Fruit fly (Drosophila melanogaster) Kc167 (cell line): ENCODE data around the gene wds.

Source experiments
- Myc ChIP-seq: fragments of >200 bp; optimal IDR thresholded peaks from 2 replicates; lab custom pipeline; 2017; ENCODE audit warnings: missing external identifiers
- Sin3A ChIP-seq: fragments of >200 bp; optimal IDR thresholded peaks from 2 replicates; lab custom pipeline; 2018; ENCODE audit warnings: missing external identifiers
- h ChIP-seq: fragments of >200 bp; optimal IDR thresholded peaks from 3 replicates; lab custom pipeline; 2018; ENCODE audit warnings: missing external identifiers
- insv ChIP-seq: fragments of >200 bp; optimal IDR thresholded peaks from 3 replicates; lab custom pipeline; 2018; ENCODE audit warnings: missing external identifiers
- psq ChIP-seq: fragments of >200 bp; optimal IDR thresholded peaks from 2 replicates; lab custom pipeline; 2017; ENCODE audit warnings: missing external identifiers
- ttk ChIP-seq: sonication (Bioruptor generic); optimal IDR thresholded peaks from 2 replicates; lab custom pipeline; 2017; ENCODE audit warnings: missing external identifiers

The wds gene

dm6 chrX:2585716-2586082 lies at the start of gene wds:
TSS of gene wds (plus strand) at chrX:2585980.
- TF ChIP-seq Sin3A (lab: Kevin White, UChicago) (no peak), Myc (lab: Kevin White, UChicago) (no peak), ttk (no peak), h (lab: Kevin White, UChicago) (no peak), psq (lab: Kevin White, UChicago) (no peak), insv (lab: Kevin White, UChicago) (no peak)

- TF ChIP-seq h (lab: Kevin White, UChicago) (no peak), psq (lab: Kevin White, UChicago) (no peak), Myc (lab: Kevin White, UChicago) (no peak), ttk (no peak), Sin3A (lab: Kevin White, UChicago) (no peak), insv (lab: Kevin White, UChicago) (no peak)
Measured at dm6 chrX:2536136-2536535, 49.6 kb upstream of the wds start.

dm6 chrX:2537398-2537797 lies 48.4 kb upstream of the wds start:
- TF ChIP-seq insv (lab: Kevin White, UChicago) (no peak), Sin3A (lab: Kevin White, UChicago) (no peak), Myc (lab: Kevin White, UChicago) (no peak), h (lab: Kevin White, UChicago) (no peak), psq (lab: Kevin White, UChicago) (no peak), ttk (no peak)

- TF ChIP-seq h (lab: Kevin White, UChicago) = no peak
- no peak for TF ChIP-seq insv (lab: Kevin White, UChicago)
- TF ChIP-seq ttk = no peak
- TF ChIP-seq psq (lab: Kevin White, UChicago) = no peak
- TF ChIP-seq Myc (lab: Kevin White, UChicago) = no peak
- TF ChIP-seq Sin3A (lab: Kevin White, UChicago) = no peak
Measured at dm6 chrX:2538387-2538786, 47.4 kb upstream of the wds start.

- no peak for TF ChIP-seq h (lab: Kevin White, UChicago)
- TF ChIP-seq ttk = no peak
- no peak for TF ChIP-seq psq (lab: Kevin White, UChicago)
- TF ChIP-seq insv (lab: Kevin White, UChicago) = no peak
- no peak for TF ChIP-seq Sin3A (lab: Kevin White, UChicago)
- TF ChIP-seq Myc (lab: Kevin White, UChicago) = no peak
Measured at dm6 chrX:2539495-2539894, 46.3 kb upstream of the wds start.

- TF ChIP-seq ttk (no peak), psq (lab: Kevin White, UChicago) (no peak), h (lab: Kevin White, UChicago) (no peak), Myc (lab: Kevin White, UChicago) (no peak), Sin3A (lab: Kevin White, UChicago) (no peak), insv (lab: Kevin White, UChicago) (no peak)
Measured at dm6 chrX:2542500-2542899, 43.3 kb upstream of the wds start.

- no peak for TF ChIP-seq Sin3A (lab: Kevin White, UChicago)
- TF ChIP-seq ttk = no peak
- TF ChIP-seq Myc (lab: Kevin White, UChicago) = no peak
- TF ChIP-seq insv (lab: Kevin White, UChicago) = no peak
Measured at dm6 chrX:2545328-2545758, 40.4 kb upstream of the wds start, which contains the start of gene trol. TSS of gene trol (minus strand) at chrX:2545427.

dm6 chrX:2546260-2546659 lies 39.5 kb upstream of the wds start:
- TF ChIP-seq ttk (no peak), insv (lab: Kevin White, UChicago) (no peak), Sin3A (lab: Kevin White, UChicago) (no peak), h (lab: Kevin White, UChicago) (no peak), psq (lab: Kevin White, UChicago) (no peak), Myc (lab: Kevin White, UChicago) (no peak)

dm6 chrX:2546664-2547487 lies 38.9 kb upstream of the wds start:
- TF ChIP-seq insv (lab: Kevin White, UChicago) (no peak), psq (lab: Kevin White, UChicago) (no peak), h (lab: Kevin White, UChicago) (no peak), Myc (lab: Kevin White, UChicago) (no peak), Sin3A (lab: Kevin White, UChicago) (no peak), ttk (no peak)

dm6 chrX:2551906-2552305 lies 33.9 kb upstream of the wds start, which contains the start of gene Pdfr:
TSS of gene Pdfr (plus strand) at chrX:2552206.
- TF ChIP-seq insv (lab: Kevin White, UChicago) = no peak
- TF ChIP-seq psq (lab: Kevin White, UChicago) = no peak
- no peak for TF ChIP-seq h (lab: Kevin White, UChicago)
- no peak for TF ChIP-seq Sin3A (lab: Kevin White, UChicago)
- TF ChIP-seq Myc (lab: Kevin White, UChicago) = no peak
- no peak for TF ChIP-seq ttk

dm6 chrX:2553862-2554261 lies 31.9 kb upstream of the wds start:
- no peak for TF ChIP-seq Sin3A (lab: Kevin White, UChicago)
- TF ChIP-seq ttk = no peak

- no peak for TF ChIP-seq Myc (lab: Kevin White, UChicago)
- no peak for TF ChIP-seq psq (lab: Kevin White, UChicago)
- no peak for TF ChIP-seq ttk
- no peak for TF ChIP-seq h (lab: Kevin White, UChicago)
- no peak for TF ChIP-seq insv (lab: Kevin White, UChicago)
- TF ChIP-seq Sin3A (lab: Kevin White, UChicago) = no peak
Measured at dm6 chrX:2580319-2581008, 5.3 kb upstream of the wds start, which contains the start of the genes Vha36-3 and AANATL7. TSS of gene Vha36-3 (minus strand) at chrX:2580560. TSS of gene AANATL7 (plus strand) at chrX:2580958.
